Worm (Caenorhabditis elegans): ENCODE data around the gene F40F8.5.

ce11 chrII:11134828-11135227 lies at the start of gene F40F8.5:
- no peak for TF ChIP-seq T26A5.8 (tag; optimal IDR thresholded peaks at IDR 0.05)
- TF ChIP-seq attf-3 (GFP tag; conservative IDR thresholded peaks at IDR 0.05): no peak
- no peak for TF ChIP-seq unc-130 (GFP tag; optimal IDR thresholded peaks at IDR 0.05)
- TF ChIP-seq attf-6 (GFP tag; IDR thresholded peaks at IDR 0.05): no peak
- TF ChIP-seq K11D2.4 (GFP tag; IDR thresholded peaks at IDR 0.05): no peak
- TF ChIP-seq gei-17 (GFP tag; optimal IDR thresholded peaks at IDR 0.05): no peak
- no peak for TF ChIP-seq madf-10 (tag; optimal IDR thresholded peaks at IDR 0.05)
